Fruit fly (Drosophila melanogaster): ENCODE data around the gene obst-F.

DNA sequence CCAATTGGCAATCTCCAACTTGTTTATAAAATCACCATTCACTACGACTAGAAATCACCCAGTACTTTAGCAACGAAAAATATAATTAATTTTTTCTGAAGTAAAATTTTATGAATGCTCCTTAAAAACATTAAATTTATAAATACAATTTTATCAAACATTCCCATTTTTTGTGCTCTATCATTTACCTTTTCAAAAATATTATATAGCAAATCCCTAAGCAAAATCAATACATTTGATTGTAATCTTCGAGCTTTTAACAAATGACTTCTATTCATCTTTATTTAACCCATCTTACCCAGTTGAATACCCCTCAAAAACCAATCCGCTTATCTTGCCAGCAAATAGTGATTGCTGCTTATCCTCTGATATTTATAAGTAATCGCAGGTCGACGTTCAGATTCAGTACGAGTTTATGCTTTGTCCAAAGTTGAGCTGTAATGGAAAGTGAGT, 20.0 kb upstream of the obst-F start, which contains the start of gene CG17145:
- TF ChIP-seq CG8478 (optimal IDR thresholded peaks at IDR 0.05) (no peak), CTCF (optimal IDR thresholded peaks at IDR 0.05) (no peak)

All from S2 (cell line).